Fruit fly (Drosophila melanogaster) whole organism, embryonic: ENCODE data around the gene CG15865.

ENCODE experiments used
- B-H1 ChIP-seq: fragments of 200-800 bp; sonication (Bioruptor generic); IDR thresholded peaks from 3 replicates; pipeline ENCODE4 v1.3.6; 2022; ENCODE audit warnings: missing biosample characterization, missing genetic modification characterization
- BEAF-32 ChIP-seq: fragments of 200-800 bp; sonication (Bioruptor generic); optimal IDR thresholded peaks from 3 replicates; lab custom pipeline; 2017; ENCODE audit warnings: missing biosample characterization, missing genetic modification characterization, mild to moderate bottlenecking, moderate library complexity, missing genetic modification reagents
- CG1233 ChIP-seq: fragments of 200-800 bp; sonication (Bioruptor generic); optimal IDR thresholded peaks from 4 replicates; lab custom pipeline; 2018; ENCODE audit warnings: missing biosample characterization, mild to moderate bottlenecking, missing genetic modification characterization
- CG12659 ChIP-seq: fragments of 200-800 bp; sonication (Bioruptor generic); optimal IDR thresholded peaks from 3 replicates; lab custom pipeline; 2017; ENCODE audit warnings: mild to moderate bottlenecking, missing biosample characterization, missing genetic modification reagents, missing genetic modification characterization
- CG13624 ChIP-seq: fragments of 200-800 bp; sonication (Bioruptor generic); optimal IDR thresholded peaks from 2 replicates; lab custom pipeline; 2016; ENCODE audit warnings: missing biosample characterization, missing genetic modification characterization
- CG1602 ChIP-seq: fragments of 200-800 bp; sonication (Bioruptor generic); optimal IDR thresholded peaks from 3 replicates; lab custom pipeline; 2016; ENCODE audit warnings: missing biosample characterization, missing genetic modification characterization
- CG16813 ChIP-seq: fragments of 200-800 bp; sonication (Bioruptor generic); IDR thresholded peaks from 3 replicates; pipeline ENCODE4 v1.3.6; 2022; ENCODE audit warnings: missing biosample characterization, missing genetic modification characterization; ENCODE audit not compliant: partially characterized antibody
- CG30020 ChIP-seq: fragments of 200-800 bp; optimal IDR thresholded peaks from 2 replicates; lab custom pipeline; 2019; ENCODE audit warnings: missing biosample characterization, mild to moderate bottlenecking, missing genetic modification characterization, moderate library complexity
- CG30403 ChIP-seq: fragments of 200-800 bp; sonication (Bioruptor generic); optimal IDR thresholded peaks from 3 replicates; lab custom pipeline; 2016; ENCODE audit warnings: missing biosample characterization, missing genetic modification characterization
- CG33557 ChIP-seq: fragments of 200-800 bp; sonication (Bioruptor generic); optimal IDR thresholded peaks from 2 replicates; lab custom pipeline; 2019; ENCODE audit warnings: missing biosample characterization, mild to moderate bottlenecking, missing genetic modification characterization, moderate library complexity
- CG34422 ChIP-seq: fragments of 200-800 bp; sonication (Bioruptor generic); IDR thresholded peaks from 3 replicates; pipeline ENCODE4 v1.3.6; 2022; ENCODE audit warnings: missing biosample characterization, missing genetic modification characterization
- CG4820 ChIP-seq: fragments of 200-800 bp; sonication (Bioruptor generic); optimal IDR thresholded peaks from 3 replicates; lab custom pipeline; 2016; ENCODE audit warnings: missing biosample characterization, missing genetic modification characterization
- CG5180 ChIP-seq: fragments of 200-800 bp; sonication (Bioruptor generic); optimal IDR thresholded peaks from 3 replicates; lab custom pipeline; 2017; ENCODE audit warnings: missing biosample characterization, missing genetic modification characterization, mild to moderate bottlenecking, moderate library complexity, missing genetic modification reagents
- CG6791 ChIP-seq: fragments of 200-800 bp; sonication (Bioruptor generic); IDR thresholded peaks from 3 replicates; pipeline ENCODE4 v1.3.6; 2022; ENCODE audit warnings: missing biosample characterization, missing genetic modification characterization; ENCODE audit not compliant: partially characterized antibody
- CG9215 ChIP-seq: fragments of 200-800 bp; sonication (Bioruptor generic); IDR thresholded peaks from 2 replicates; pipeline ENCODE4 v1.3.6; 2022; ENCODE audit warnings: missing biosample characterization, missing genetic modification characterization
- Dad ChIP-seq: fragments of 200-800 bp; sonication (Bioruptor generic); optimal IDR thresholded peaks from 3 replicates; lab custom pipeline; 2016; ENCODE audit warnings: missing biosample characterization, missing genetic modification characterization
- Dref ChIP-seq: fragments of 200-800 bp; sonication (Bioruptor generic); IDR thresholded peaks from 2 replicates; pipeline ENCODE4 v1.3.6; 2022; ENCODE audit warnings: missing biosample characterization, missing genetic modification characterization
- ERR ChIP-seq: fragments of 200-800 bp; sonication (Bioruptor generic); optimal IDR thresholded peaks from 2 replicates; lab custom pipeline; 2016; ENCODE audit warnings: missing biosample characterization, missing genetic modification characterization
- Eip74EF ChIP-seq, 2 experiments: fragments of 200-800 bp in 1 of 2; fragments of >200 bp in 1 of 2; sonication (Bioruptor generic) in 1 of 2; optimal IDR thresholded peaks; 2 replicates each; lab custom pipeline; 2017 to 2019; ENCODE audit warnings: missing biosample characterization in 2 of 2, missing genetic modification characterization in 2 of 2, mild to moderate bottlenecking in 1 of 2, moderate library complexity in 1 of 2
- Elba2 ChIP-seq: fragments of 200-800 bp; sonication (Bioruptor generic); optimal IDR thresholded peaks from 3 replicates; lab custom pipeline; 2016; ENCODE audit warnings: missing biosample characterization, missing genetic modification characterization
- HLH4C ChIP-seq: fragments of 200-800 bp; sonication (Bioruptor generic); IDR thresholded peaks from 3 replicates; pipeline ENCODE4 v1.3.6; 2022; ENCODE audit warnings: missing biosample characterization, missing genetic modification characterization; ENCODE audit not compliant: partially characterized antibody
- HmgD ChIP-seq: fragments of 200-800 bp; sonication (Bioruptor generic); optimal IDR thresholded peaks from 3 replicates; lab custom pipeline; 2016; ENCODE audit warnings: missing biosample characterization, missing genetic modification characterization
- Kr ChIP-seq: fragments of 200-800 bp; sonication (Bioruptor generic); optimal IDR thresholded peaks from 2 replicates; lab custom pipeline; 2017; ENCODE audit warnings: missing biosample characterization, mild to moderate bottlenecking, missing genetic modification characterization
- Max ChIP-seq: fragments of 200-800 bp; sonication (Bioruptor generic); optimal IDR thresholded peaks from 2 replicates; lab custom pipeline; 2016; ENCODE audit warnings: missing biosample characterization, mild to moderate bottlenecking, missing genetic modification characterization
- Med ChIP-seq: fragments of 200-800 bp; sonication (Bioruptor generic); peaks from one replicate; lab custom pipeline; 2016; ENCODE audit warnings: missing biosample characterization, missing genetic modification characterization, mild to moderate bottlenecking, inconsistent platforms, moderate library complexity
- Meics ChIP-seq: fragments of 200-800 bp; sonication (Bioruptor generic); optimal IDR thresholded peaks from 2 replicates; lab custom pipeline; 2017; ENCODE audit warnings: missing biosample characterization, mild to moderate bottlenecking, missing genetic modification characterization
- Mes4 ChIP-seq: fragments of 200-800 bp; sonication (Bioruptor generic); optimal IDR thresholded peaks from 2 replicates; lab custom pipeline; 2016; ENCODE audit warnings: missing biosample characterization, missing genetic modification characterization
- NfI ChIP-seq: fragments of 200-800 bp; sonication (Bioruptor generic); optimal IDR thresholded peaks from 3 replicates; lab custom pipeline; 2018; ENCODE audit warnings: missing biosample characterization, mild to moderate bottlenecking, missing genetic modification characterization, moderate library complexity
- TFAM ChIP-seq: fragments of 200-800 bp; sonication (Bioruptor generic); optimal IDR thresholded peaks from 2 replicates; lab custom pipeline; 2017; ENCODE audit warnings: missing biosample characterization, missing genetic modification characterization, inconsistent platforms
- cas ChIP-seq: fragments of 200-800 bp; sonication (Bioruptor generic); IDR thresholded peaks from 2 replicates; pipeline ENCODE4 v1.3.6; 2022; ENCODE audit warnings: missing biosample characterization, missing genetic modification characterization
- cg ChIP-seq: fragments of 200-800 bp; sonication (Bioruptor generic); optimal IDR thresholded peaks from 3 replicates; lab custom pipeline; 2019; ENCODE audit warnings: missing biosample characterization, mild to moderate bottlenecking, missing genetic modification characterization, moderate library complexity
- chn ChIP-seq: fragments of 200-800 bp; sonication (Bioruptor generic); optimal IDR thresholded peaks from 2 replicates; lab custom pipeline; 2016; ENCODE audit warnings: missing biosample characterization, missing genetic modification characterization
- fu2 ChIP-seq: fragments of 200-800 bp; sonication (Bioruptor generic); optimal IDR thresholded peaks from 2 replicates; lab custom pipeline; 2016; ENCODE audit warnings: missing biosample characterization, missing genetic modification characterization
- gsb ChIP-seq: fragments of 200-800 bp; sonication (Bioruptor generic); IDR thresholded peaks from 2 replicates; pipeline ENCODE4 v1.3.6; 2022; ENCODE audit warnings: missing biosample characterization, missing genetic modification characterization
- knrl ChIP-seq: fragments of 200-800 bp; sonication (Bioruptor generic); IDR thresholded peaks from 3 replicates; pipeline ENCODE4 v1.3.6; 2022; ENCODE audit warnings: missing biosample characterization, missing genetic modification characterization; ENCODE audit not compliant: partially characterized antibody
- lilli ChIP-seq: fragments of 200-800 bp; sonication (Bioruptor generic); optimal IDR thresholded peaks from 3 replicates; lab custom pipeline; 2016; ENCODE audit warnings: missing biosample characterization, missing genetic modification characterization
- lmd ChIP-seq: fragments of 200-800 bp; sonication (Bioruptor generic); IDR thresholded peaks from 2 replicates; pipeline ENCODE4 v1.3.6; 2022; ENCODE audit warnings: missing biosample characterization, missing genetic modification characterization
- luna ChIP-seq: fragments of 200-800 bp; sonication (Bioruptor generic); optimal IDR thresholded peaks from 2 replicates; lab custom pipeline; 2016; ENCODE audit warnings: missing biosample characterization, missing genetic modification characterization
- nau ChIP-seq: fragments of 200-800 bp; sonication (Bioruptor generic); optimal IDR thresholded peaks from 3 replicates; lab custom pipeline; 2017; ENCODE audit warnings: missing biosample characterization, mild to moderate bottlenecking, missing genetic modification characterization, missing genetic modification reagents
- nmo ChIP-seq: fragments of 200-800 bp; sonication (Bioruptor generic); optimal IDR thresholded peaks from 2 replicates; lab custom pipeline; 2018; ENCODE audit warnings: missing biosample characterization, mild to moderate bottlenecking, missing genetic modification characterization, moderate library complexity
- odd ChIP-seq: fragments of 200-800 bp; sonication (Bioruptor generic); optimal IDR thresholded peaks from 2 replicates; lab custom pipeline; 2017; ENCODE audit warnings: missing biosample characterization, mild to moderate bottlenecking, missing genetic modification characterization
- onecut ChIP-seq: fragments of 200-800 bp; sonication (Bioruptor generic); IDR thresholded peaks from 2 replicates; pipeline ENCODE4 v1.3.6; 2022; ENCODE audit warnings: missing biosample characterization, missing genetic modification characterization
- pho ChIP-seq: fragments of 200-800 bp; sonication (Bioruptor generic); optimal IDR thresholded peaks from 2 replicates; lab custom pipeline; 2016; ENCODE audit warnings: missing biosample characterization, missing genetic modification characterization
- pzg ChIP-seq: fragments of 200-800 bp; sonication (Bioruptor generic); optimal IDR thresholded peaks from 3 replicates; lab custom pipeline; 2018; ENCODE audit warnings: missing biosample characterization, mild to moderate bottlenecking, missing genetic modification characterization, moderate library complexity
- repo ChIP-seq: fragments of 200-800 bp; sonication (Bioruptor generic); optimal IDR thresholded peaks from 2 replicates; lab custom pipeline; 2016; ENCODE audit warnings: missing biosample characterization, missing genetic modification characterization
- sob ChIP-seq: fragments of 200-800 bp; sonication (Bioruptor generic); IDR thresholded peaks from 2 replicates; pipeline ENCODE4 v1.3.6; 2022; ENCODE audit warnings: missing biosample characterization, missing genetic modification characterization
- sqz ChIP-seq: fragments of 200-800 bp; sonication (Bioruptor generic); optimal IDR thresholded peaks from 3 replicates; lab custom pipeline; 2018; ENCODE audit warnings: missing biosample characterization, mild to moderate bottlenecking, missing genetic modification characterization
- sr ChIP-seq: fragments of 200-800 bp; sonication (Bioruptor generic); IDR thresholded peaks from 3 replicates; pipeline ENCODE4 v1.3.6; 2022; ENCODE audit warnings: missing biosample characterization, missing genetic modification characterization
- tgo ChIP-seq: fragments of 200-800 bp; sonication (Bioruptor generic); IDR thresholded peaks from 3 replicates; pipeline ENCODE4 v1.3.6; 2022; ENCODE audit warnings: missing biosample characterization, missing genetic modification characterization
- usp ChIP-seq: fragments of >200 bp; optimal IDR thresholded peaks from 2 replicates; lab custom pipeline; 2017; ENCODE audit warnings: missing biosample characterization, missing genetic modification characterization
- z ChIP-seq: fragments of 200-800 bp; sonication (Bioruptor generic); IDR thresholded peaks from 3 replicates; pipeline ENCODE4 v1.3.6; 2022; ENCODE audit warnings: missing biosample characterization, missing genetic modification characterization

Gene CG15865

dm6 chrX:16683765-16684164, 19.5 kb upstream of the CG15865 start, which contains the start of gene Axs (continued):
- TF ChIP-seq odd (GFP tag; lab: Kevin White, UChicago) (no peak), pho (GFP tag; lab: Kevin White, UChicago) (peak; percentile 1), tgo (no peak), CG9215 (GFP tag; lab: Robert Waterston, UW) (no peak), CG30403 (GFP tag; lab: Kevin White, UChicago) (peak; percentile 25), HLH4C (GFP tag; lab: Robert Waterston, UW) (peak; percentile 48; the same call in 2 of the 3 replicates), CG6791 (GFP tag; lab: Robert Waterston, UW) (peak; percentile 75), CG12659 (GFP tag; lab: Kevin White, UChicago) (peak; percentile 50), nmo (GFP tag; lab: Kevin White, UChicago) (peak; percentile 63), Dad (peak; percentile 20), CG16813 (GFP tag; lab: Robert Waterston, UW) (peak; percentile 69), chn (GFP tag; lab: Kevin White, UChicago) (peak; percentile 24), sob (GFP tag; lab: Robert Waterston, UW) (peak; percentile 43; the same call in 1 of the 2 replicates), nau (GFP tag; lab: Kevin White, UChicago) (no peak), CG34422 (GFP tag; lab: Robert Waterston, UW) (0 out of 3 replicates have a peak, but pooled peaks have one; percentile 36), Dref (GFP tag; lab: Robert Waterston, UW) (peak; percentile 88), Eip74EF (GFP tag; optimal IDR thresholded peaks at IDR 0.05; lab: Kevin White, UChicago) (peak in 1 of 2 experiments; percentile 81), fu2 (GFP tag; lab: Kevin White, UChicago) (no peak), knrl (peak; percentile 80), gsb (GFP tag; lab: Robert Waterston, UW) (no peak), usp (GFP tag; lab: Kevin White, UChicago) (no peak), sqz (no peak), onecut (GFP tag; lab: Robert Waterston, UW) (0 out of 2 replicates have a peak, but pooled peaks have one; percentile 7), ERR (GFP tag; lab: Kevin White, UChicago) (peak; percentile 45), HmgD (GFP tag; lab: Kevin White, UChicago) (peak; percentile 24), sr (GFP tag; lab: Robert Waterston, UW) (no peak), CG33557 (GFP tag; lab: Kevin White, UChicago) (peak; percentile 9), lilli (peak; percentile 56), Elba2 (GFP tag; lab: Kevin White, UChicago) (no peak), CG5180 (GFP tag; lab: Kevin White, UChicago) (no peak), cg (GFP tag; lab: Kevin White, UChicago) (peak; percentile 13), Med (GFP tag; lab: Kevin White, UChicago) (peak; percentile 89), Max (GFP tag; lab: Kevin White, UChicago) (no peak), TFAM (GFP tag; lab: Kevin White, UChicago) (no peak), z (GFP tag; lab: Robert Waterston, UW) (no peak), CG1233 (GFP tag; lab: Kevin White, UChicago) (no peak), Meics (GFP tag; lab: Kevin White, UChicago) (no peak), B-H1 (GFP tag; lab: Robert Waterston, UW) (no peak), CG13624 (GFP tag; lab: Kevin White, UChicago) (peak; percentile 6), repo (GFP tag; lab: Kevin White, UChicago) (no peak), CG4820 (GFP tag; lab: Kevin White, UChicago) (no peak), CG1602 (GFP tag; lab: Kevin White, UChicago) (no peak), CG30020 (tag; lab: Kevin White, UChicago) (peak; percentile 4), luna (GFP tag; lab: Kevin White, UChicago) (no peak), Mes4 (GFP tag; lab: Kevin White, UChicago) (peak; percentile 29), lmd (no peak), pzg (GFP tag; lab: Kevin White, UChicago) (peak; percentile 59), cas (GFP tag; lab: Robert Waterston, UW) (no peak), NfI (peak; percentile 11), Kr (no peak), BEAF-32 (GFP tag; lab: Kevin White, UChicago) (peak; percentile 79)
